Worm (Caenorhabditis elegans): ENCODE data around the gene ugt-45.

DNA sequence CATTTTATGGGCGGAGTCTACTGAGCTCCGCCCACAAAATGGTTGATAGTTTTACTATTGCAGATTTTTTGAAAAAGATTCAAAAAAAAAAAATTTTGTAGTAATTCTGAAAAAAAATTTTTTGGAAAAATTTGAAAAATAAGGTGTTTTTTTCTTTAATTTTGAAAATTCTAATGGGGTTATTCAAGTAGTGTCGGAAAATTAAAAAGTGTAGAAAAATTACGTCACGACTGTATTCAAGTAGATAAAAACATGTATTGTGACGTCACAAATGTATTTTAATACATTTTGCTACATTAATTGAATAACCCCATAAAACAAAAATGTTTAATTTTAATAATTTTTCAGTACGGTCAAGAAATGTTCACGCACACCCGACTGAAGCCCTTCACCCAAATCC lies 17.6 kb downstream of the ugt-45 start:
- no peak for TF ChIP-seq ama-1 (optimal IDR thresholded peaks at IDR 0.05)
- TF ChIP-seq tra-4 (tag; optimal IDR thresholded peaks at IDR 0.05): no peak
- no peak for TF ChIP-seq flt-1 (GFP tag; IDR thresholded peaks at IDR 0.05)
- TF ChIP-seq F13C5.2 (tag; optimal IDR thresholded peaks at IDR 0.05): no peak
- no peak for TF ChIP-seq hmg-4 (GFP tag; optimal IDR thresholded peaks at IDR 0.05)
- TF ChIP-seq B0310.2 (tag; optimal IDR thresholded peaks at IDR 0.05): no peak
